Fruit fly (Drosophila melanogaster): Measurements from ENCODE around the gene CSN3.

The CSN3 gene

DNA sequence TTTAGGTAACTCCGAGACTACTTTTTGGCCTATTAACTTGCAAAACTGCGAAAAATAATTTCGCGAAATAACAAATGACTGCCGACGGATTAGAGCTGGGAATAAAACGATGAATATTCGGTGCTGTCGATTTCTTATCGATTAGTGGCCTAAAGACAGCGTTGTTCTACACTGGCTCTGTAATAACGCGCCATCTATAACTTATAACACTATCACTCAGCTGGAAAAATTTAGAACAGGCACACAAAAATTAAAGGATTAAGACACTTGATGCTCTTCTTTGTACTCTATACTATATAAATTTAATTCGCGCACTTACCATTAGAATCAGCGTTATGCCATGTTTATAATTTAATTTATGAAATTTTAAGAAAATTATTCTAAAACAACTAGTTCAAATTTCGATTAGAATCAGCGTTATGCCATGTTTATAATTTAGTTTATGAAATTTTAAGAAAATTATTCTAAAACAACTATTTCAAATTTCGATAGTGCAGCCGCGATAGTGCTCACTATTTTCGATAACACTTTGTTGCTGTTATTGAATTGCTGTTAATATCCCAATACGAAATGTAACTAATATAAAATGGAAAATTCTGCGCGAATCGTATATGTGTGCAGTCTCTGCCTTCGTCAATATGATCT, at the start of gene CSN3, which contains the start of gene CG11456:
TSS of gene CSN3 (minus strand) at position 112 of the 645 bp plus-strand sequence.
TSS of gene CG11456 (plus strand) at position 523 of the 645 bp plus-strand sequence.
- TF ChIP-seq CG17801 (GFP tag; optimal IDR thresholded peaks at IDR 0.05; ENCODE audit: partially characterized antibody), result no peak

DNA sequence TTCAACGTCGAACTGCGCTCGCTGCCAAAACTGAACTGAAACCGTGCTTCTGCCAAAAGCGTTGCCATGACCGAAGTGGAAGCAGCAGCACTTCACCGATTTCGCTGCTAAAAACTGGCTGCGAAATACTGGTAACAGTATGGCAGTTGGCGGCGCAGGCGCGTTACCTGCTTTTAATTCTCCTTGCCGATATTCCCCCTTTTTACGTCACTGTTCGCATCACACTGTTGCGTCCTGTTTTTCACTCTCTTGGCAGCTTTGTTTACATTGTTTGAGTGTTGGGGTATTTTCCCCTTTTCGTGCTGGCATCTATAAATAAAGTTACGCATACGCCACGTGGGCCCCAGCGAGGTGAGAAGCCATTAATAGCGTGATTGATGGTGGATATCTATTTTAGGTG, 43.8 kb upstream of the CSN3 start, which contains the start of gene CG32432:
TSS of gene CG32432 (minus strand) at position 17 of the 400 bp plus-strand sequence.
- TF ChIP-seq CG17801 (GFP tag; optimal IDR thresholded peaks at IDR 0.05; ENCODE audit: partially characterized antibody), result no peak

DNA sequence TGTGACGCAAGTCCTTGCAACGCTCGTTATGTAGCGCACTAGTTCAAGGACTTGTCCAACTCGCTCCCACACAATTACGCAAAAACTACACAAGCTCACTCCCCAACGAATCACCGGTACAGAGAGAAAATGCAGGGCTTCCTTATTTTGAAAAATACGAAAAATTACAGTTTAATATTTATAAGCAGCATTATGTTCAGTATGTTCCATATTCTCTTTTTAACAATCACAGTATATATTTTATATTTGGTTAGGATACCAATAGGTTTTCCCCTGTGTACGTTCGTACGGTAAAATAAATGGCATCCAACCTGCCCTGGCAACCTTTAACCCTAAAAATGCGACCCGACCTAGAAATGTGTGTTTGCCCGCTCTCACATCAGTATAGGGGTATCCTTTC, 42.6 kb upstream of the CSN3 start:
- TF ChIP-seq CG17801 (GFP tag; optimal IDR thresholded peaks at IDR 0.05; ENCODE audit: partially characterized antibody), result no peak

DNA sequence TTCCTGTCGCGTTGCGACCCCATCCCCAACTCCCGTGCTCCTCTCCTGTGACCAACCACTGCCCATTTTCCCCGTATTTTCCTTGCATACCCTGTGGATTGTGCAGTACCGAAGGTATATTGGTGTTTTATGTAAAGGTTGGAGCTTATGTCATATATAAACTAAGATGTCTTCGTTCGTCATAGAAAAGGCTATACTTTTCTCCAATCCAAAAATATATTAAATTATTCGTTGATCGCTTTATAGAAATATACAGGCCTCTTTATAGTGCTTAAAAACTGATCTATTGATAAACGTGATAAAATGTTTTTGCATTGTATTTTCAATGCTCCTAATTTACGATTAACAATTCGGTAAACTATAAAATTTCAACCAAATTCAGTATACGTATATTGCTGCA, 27.6 kb upstream of the CSN3 start:
- no peak for TF ChIP-seq CG17801 (GFP tag; optimal IDR thresholded peaks at IDR 0.05; ENCODE audit: partially characterized antibody)

DNA sequence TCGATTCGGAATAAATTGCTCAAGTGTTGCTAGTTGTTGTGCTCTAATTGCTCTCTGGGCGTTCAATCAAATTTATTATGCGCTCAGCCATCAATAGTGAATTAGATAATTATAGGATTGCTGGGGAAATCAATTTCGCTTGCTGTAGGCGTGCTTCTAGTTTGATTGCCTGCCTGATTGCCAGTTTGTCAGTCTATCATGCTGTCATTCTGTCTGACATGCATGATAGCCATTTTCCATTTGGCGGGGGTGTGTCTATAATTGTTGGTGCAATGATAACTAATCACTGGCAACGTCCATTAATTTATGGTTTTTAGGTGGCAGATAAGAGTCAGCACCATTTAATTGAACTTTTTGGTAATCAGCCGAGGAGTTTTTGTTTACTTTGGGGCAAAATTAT, 16.2 kb upstream of the CSN3 start:
- TF ChIP-seq CG17801 (GFP tag; optimal IDR thresholded peaks at IDR 0.05; ENCODE audit: partially characterized antibody), result no peak

DNA sequence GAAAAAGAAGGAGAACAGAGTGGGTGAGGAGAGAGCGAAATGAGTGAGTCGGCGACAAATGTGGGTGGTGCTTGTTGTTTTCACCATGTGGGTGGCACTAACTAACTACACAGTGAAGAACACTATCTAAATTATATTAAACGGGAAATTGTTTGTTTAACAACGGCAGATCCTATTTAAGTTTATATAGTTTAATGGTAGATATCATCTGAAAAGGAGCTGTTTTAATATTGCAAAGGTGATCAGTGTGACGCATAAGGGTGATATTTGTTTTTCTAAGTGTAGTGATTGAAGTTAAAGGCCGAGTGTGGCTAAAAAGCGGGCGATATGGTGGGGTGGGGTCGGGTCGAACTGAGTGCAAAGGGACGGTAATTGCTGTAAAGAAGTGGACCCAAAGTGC, 7.2 kb upstream of the CSN3 start:
- no peak for TF ChIP-seq CG17801 (GFP tag; optimal IDR thresholded peaks at IDR 0.05; ENCODE audit: partially characterized antibody)

DNA sequence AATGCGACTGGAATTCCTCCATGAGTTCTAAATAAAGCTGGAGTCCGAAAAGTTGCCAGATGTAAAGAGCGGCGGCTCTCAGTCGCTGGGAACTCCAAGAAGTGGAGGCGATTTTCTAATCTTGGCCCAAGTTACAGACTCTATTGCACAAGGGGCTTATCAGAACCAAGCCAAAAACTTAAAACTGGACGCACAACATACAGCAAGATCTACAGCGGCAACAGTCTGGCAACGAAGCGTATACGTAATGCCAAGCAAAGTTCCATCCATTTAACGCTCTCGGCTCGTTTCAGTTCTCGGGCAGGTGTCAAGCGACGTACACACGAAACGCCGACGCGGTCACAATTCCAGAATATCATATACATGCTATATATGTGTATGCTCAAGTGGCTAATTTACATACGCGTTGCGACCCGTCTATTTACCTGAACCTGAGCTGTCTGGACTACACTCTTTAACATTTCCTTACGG, 3.5 kb downstream of the CSN3 start:
- TF ChIP-seq CG17801 (GFP tag; optimal IDR thresholded peaks at IDR 0.05; ENCODE audit: partially characterized antibody), result no peak

DNA sequence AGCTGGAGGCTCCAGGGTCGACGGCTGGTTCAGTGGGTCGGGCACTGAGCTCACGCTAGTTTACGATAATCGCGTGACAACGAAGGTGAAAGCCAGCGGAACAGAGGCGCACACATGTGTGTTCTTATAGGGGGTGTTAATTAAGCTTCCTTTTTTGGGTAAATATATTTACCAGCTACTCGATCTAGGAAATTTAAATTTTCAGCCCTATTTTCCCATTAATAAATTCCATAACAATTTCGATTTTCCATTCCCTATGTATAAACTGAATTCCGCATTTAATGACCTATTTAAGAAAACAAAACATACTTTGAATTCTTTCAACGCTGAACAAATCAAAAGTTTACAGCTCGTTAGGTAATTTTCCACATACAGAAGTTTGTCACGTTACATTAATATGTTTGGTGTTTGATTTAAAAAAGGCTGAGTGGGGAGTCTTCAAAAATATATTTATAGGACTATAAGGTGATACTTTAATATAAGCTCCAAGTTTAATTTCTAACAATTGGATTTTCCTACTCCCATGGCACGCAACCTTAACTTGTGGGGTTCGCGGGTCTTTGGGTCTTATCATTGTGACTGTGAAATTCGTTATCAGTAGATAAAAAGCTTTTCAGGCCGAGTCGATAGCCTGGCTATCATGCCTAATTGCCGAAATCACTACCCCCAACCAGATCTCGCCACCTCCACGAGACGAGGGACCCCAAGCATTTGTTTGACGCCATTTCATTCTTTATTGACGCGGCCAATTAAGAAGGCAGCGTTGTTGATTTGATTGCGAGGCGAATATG, 4.1 kb downstream of the CSN3 start, which contains the start of gene CG13255:
TSS of gene CG13255 (plus strand) at position 449 of the 791 bp plus-strand sequence.
- TF ChIP-seq CG17801 (GFP tag; optimal IDR thresholded peaks at IDR 0.05; ENCODE audit: partially characterized antibody), result no peak

DNA sequence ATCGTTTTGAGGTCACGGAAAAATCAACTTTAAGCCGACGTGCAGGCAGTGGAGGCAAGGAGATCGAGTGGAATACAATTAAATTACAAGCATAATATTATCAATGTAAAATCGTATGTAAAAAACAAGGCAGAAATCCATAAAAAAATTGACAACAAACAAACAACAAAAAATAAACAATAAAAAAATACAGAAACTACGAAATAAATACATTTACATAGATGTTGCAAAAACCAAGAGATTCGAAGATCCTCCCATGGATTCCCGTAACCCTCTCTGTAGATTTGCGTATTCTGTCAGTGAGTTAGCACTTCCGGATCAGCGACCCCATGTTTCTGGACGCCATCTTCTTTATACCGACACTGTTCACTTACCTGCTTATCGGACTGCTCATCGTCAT, 5.5 kb downstream of the CSN3 start, which contains the start of gene CG3288:
TSS of gene CG3288 (plus strand) at position 301 of the 400 bp plus-strand sequence.
- TF ChIP-seq CG17801 (GFP tag; optimal IDR thresholded peaks at IDR 0.05; ENCODE audit: partially characterized antibody), result no peak

DNA sequence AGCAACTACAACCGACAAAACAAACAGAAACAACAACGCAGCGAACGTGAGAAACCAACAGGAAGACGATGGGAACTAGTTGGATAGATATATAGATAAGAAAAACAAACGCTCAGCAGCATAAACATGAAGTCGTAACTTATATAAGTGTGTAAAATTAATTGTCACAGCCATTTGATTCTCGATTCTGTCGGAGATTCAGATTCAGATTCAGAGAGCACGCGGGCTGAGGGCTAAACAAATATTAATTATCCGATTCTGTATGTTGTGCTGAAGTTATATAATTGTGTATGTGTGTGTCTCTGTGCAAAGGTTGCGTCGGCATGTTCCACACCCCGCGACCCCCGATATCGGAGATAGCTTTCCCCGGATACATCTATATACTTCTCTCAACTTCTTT, 7.2 kb downstream of the CSN3 start:
- TF ChIP-seq CG17801 (GFP tag; optimal IDR thresholded peaks at IDR 0.05; ENCODE audit: partially characterized antibody), result no peak

DNA sequence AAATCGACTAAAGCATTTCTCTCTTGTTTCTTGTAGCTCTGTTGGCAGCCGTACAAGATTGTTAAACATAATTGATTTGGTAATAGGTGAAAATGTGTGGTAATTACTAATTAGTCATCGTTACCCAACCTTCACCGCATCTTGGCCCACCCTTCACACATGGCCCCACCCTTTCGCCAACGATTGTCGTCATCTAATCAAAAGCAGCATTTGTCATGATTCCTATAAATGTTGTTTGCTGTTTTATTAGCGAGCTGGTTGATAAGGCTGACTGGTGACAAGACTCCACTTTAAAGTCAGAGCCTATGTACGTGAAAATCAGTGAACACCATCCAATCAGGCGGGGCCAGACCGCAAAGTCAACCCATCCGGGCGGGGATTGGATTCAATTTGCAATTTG, 11.0 kb downstream of the CSN3 start:
- TF ChIP-seq CG17801 (GFP tag; optimal IDR thresholded peaks at IDR 0.05; ENCODE audit: partially characterized antibody), result no peak

DNA sequence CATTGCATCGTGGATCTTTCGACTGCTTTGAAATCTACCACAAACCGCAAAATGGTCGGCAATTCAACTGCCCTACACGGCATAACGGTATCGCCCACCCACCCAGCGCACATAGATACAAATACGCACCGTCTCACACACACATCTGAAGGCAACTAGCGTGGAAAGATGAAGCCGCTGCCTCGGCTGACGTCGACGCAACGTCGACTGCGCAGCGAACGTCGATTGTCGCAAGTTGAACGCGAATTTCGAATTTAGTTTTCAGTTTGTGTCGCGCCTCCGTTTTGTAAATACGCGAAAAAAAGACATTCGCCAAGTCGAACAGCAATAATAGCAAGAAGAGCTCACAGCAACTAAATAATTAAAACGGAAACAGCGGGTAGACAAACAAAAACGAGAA, 13.4 kb downstream of the CSN3 start:
- no peak for TF ChIP-seq CG17801 (GFP tag; optimal IDR thresholded peaks at IDR 0.05; ENCODE audit: partially characterized antibody)

DNA sequence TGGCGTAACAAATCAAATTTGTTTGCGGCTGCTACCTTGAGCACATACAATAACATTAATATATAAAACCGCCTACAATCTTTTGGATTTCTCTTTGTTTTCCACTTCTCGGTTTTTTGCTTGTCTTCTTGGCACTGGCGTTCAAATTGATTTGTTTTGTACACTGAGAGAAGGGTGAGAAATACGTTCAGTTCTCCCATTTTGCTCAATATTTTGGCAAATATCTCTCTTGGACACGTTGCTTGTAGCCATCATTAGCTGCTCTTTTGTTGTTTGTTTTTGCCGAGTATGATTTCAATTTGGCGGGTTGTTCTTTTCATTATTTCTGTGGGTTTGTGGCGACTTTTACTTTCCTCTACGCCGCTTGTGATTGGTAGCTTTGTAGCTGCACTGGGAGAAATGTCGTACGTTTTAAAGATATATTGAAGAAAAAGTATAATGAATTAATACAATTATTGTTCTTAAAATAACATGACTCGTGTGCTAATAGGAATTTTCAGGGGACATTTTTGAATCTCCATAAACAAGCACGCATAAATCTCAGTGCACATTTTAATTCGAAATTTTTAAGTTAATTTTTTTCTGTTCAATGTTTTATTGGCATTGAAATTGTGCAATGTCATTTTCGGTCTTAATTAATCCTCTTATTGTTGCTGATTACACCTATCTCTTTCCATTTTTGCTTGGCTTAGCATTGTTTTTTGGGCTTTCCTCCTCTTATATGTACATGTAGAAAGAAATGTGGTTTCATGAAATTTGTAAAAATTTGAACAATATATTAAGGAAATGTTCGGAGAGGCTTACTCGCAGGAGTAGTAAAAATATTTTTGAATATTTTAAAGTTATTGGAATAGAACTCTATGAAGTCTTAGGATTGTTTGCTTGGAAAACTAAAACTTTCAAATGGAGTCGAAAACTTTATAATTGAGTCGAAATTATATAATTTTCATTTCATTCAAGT, 14.1 kb downstream of the CSN3 start:
- no peak for TF ChIP-seq CG17801 (GFP tag; optimal IDR thresholded peaks at IDR 0.05; ENCODE audit: partially characterized antibody)

DNA sequence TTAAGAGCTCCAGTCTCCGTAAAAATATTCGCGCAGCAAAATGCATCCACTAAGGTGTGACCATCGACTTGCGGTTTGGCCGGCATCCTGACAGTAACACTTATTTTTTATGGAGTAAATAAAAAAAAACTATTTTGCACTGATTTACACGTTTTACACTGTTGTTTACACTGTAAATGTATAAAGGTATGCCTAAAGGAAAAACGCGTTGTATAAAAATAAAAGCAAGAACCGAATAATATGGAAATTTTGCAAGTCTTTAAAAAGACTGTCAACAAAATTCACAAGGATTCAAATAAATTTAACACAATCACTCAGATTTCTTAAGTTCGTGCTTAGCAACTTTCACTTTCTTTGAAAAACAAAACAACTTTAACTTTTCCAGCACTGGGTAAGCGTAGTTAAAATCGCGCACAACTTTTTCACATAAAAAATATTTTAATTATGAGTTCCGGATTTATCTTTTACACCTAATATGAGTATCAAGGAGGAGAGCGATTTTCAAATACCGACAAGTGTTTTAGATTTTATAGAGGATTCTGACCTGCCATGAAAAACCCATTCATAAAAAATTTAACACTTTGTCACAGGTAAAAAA, 18.1 kb downstream of the CSN3 start:
- no peak for TF ChIP-seq CG17801 (GFP tag; optimal IDR thresholded peaks at IDR 0.05; ENCODE audit: partially characterized antibody)
